Worm (Caenorhabditis elegans): Measurements from ENCODE around the gene elt-7.

DNA sequence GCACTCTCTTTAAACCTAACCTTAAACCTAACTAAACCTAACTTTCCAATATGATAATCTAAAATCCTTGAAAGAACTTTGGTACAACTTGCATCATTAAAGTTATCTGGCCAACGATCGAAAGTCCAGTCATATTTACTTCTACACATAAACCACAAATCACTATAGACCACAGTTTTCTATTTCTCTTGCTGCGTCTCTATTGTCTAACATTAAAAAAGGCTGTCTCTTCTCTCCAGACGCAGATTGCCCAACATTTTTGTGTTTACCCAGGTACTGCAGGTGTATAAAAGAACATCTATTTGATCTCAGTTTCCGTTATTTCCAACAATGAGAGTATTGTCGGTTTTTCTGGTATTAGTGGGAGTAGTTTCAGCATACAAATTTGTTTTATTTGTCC, 28.3 kb upstream of the elt-7 start, which contains the start of gene ugt-61:
- TF ChIP-seq dao-5 (tag; optimal IDR thresholded peaks at IDR 0.05) (no peak), him-1 (tag; optimal IDR thresholded peaks at IDR 0.05) (no peak)

Measured in whole organism, L4/young adult.